Worm (Caenorhabditis elegans) whole organism, L4 larva: ENCODE results near the gene btb-19.

Source experiments
- F10B5.3 ChIP-seq: sonication (generic microtip); optimal IDR thresholded peaks from 2 replicates; lab custom pipeline; 2016; ENCODE audit warnings: mild to moderate bottlenecking, missing genetic modification characterization, missing compliant biosample characterization
- F26F4.8 ChIP-seq: fragments of 200-800 bp; sonication (Bioruptor generic); conservative IDR thresholded peaks from 2 replicates; pipeline ENCODE4 v1.3.6; 2022; ENCODE audit warnings: missing genetic modification characterization, missing compliant biosample characterization
- egl-27 ChIP-seq: sonication (generic microtip); optimal IDR thresholded peaks from 3 replicates; lab custom pipeline; 2017; ENCODE audit warnings: missing biosample characterization, missing genetic modification reagents, missing genetic modification characterization
- mdt-29 ChIP-seq: fragments of 200-800 bp; sonication (Bioruptor generic); IDR thresholded peaks from 2 replicates; pipeline ENCODE4 v1.3.6; 2022; ENCODE audit warnings: missing genetic modification reagents, missing genetic modification characterization, missing compliant biosample characterization
- nhr-10 ChIP-seq: fragments of 150-350 bp; optimal IDR thresholded peaks from 2 replicates; lab custom pipeline; 2014; ENCODE audit warnings: missing biosample characterization, missing genetic modification characterization
- nhr-11 ChIP-seq: fragments of 150-350 bp; optimal IDR thresholded peaks from 2 replicates; lab custom pipeline; 2014; ENCODE audit warnings: missing biosample characterization, missing genetic modification characterization
- unc-130 ChIP-seq: sonication (generic microtip); optimal IDR thresholded peaks from 2 replicates; lab custom pipeline; 2016; ENCODE audit warnings: missing genetic modification reagents, missing genetic modification characterization, missing compliant biosample characterization
- zag-1 ChIP-seq: fragments of 150-350 bp; optimal IDR thresholded peaks from 2 replicates; lab custom pipeline; 2014; ENCODE audit warnings: missing biosample characterization, missing genetic modification characterization
- zfp-2 ChIP-seq: sonication (generic microtip); optimal IDR thresholded peaks from 2 replicates; lab custom pipeline; 2016; ENCODE audit warnings: mild to moderate bottlenecking, missing genetic modification characterization, missing compliant biosample characterization
- zfp-3 ChIP-seq: fragments of 200-800 bp; sonication (Bioruptor generic); conservative IDR thresholded peaks from 2 replicates; pipeline ENCODE4 v1.3.6; 2022; ENCODE audit warnings: missing genetic modification reagents, missing genetic modification characterization, missing compliant biosample characterization
- zip-11 ChIP-seq: fragments of 200-800 bp; sonication (Bioruptor generic); IDR thresholded peaks from 2 replicates; pipeline ENCODE4 v1.3.6; 2022; ENCODE audit warnings: missing genetic modification characterization, missing compliant biosample characterization
- ztf-11 ChIP-seq: fragments of 150-350 bp; optimal IDR thresholded peaks from 2 replicates; lab custom pipeline; 2014; ENCODE audit warnings: missing biosample characterization, missing genetic modification characterization

DNA sequence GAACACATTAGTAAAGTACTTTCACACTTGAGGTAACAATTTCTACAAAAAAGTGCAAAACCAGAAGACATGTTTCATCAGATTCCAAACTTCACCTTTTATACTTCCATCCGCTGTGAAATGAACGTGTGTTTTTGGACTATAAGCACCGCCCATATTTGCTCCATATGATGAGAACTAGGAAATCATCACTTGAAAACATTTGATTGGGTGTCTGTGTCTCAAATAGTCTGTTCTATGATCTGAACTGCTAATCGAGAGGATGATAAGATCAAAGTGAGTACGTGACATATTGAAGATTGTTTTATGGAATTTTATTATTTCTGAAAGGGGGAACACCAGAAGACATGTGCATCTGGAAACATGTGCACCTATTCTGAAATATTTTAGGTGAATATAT, 26.6 kb downstream of the btb-19 start:
- TF ChIP-seq mdt-29 (GFP tag; lab: Robert Waterston, UW) (no peak), zfp-2 (no peak), nhr-11 (no peak), zfp-3 (GFP tag; lab: Robert Waterston, UW) (no peak), F10B5.3 (tag; lab: Kevin White, UChicago) (no peak), ztf-11 (tag; lab: Kevin White, UChicago) (no peak), zag-1 (tag; lab: Kevin White, UChicago) (no peak), zip-11 (no peak), egl-27 (no peak), F26F4.8 (no peak), nhr-10 (tag; lab: Kevin White, UChicago) (no peak), unc-130 (GFP tag; lab: Kevin White, UChicago) (no peak)
